Worm (Caenorhabditis elegans) whole organism, L2 larva: ENCODE measurements around the gene twk-9.

ENCODE experiments used
- C34F6.9 ChIP-seq: fragments of 150-350 bp; optimal IDR thresholded peaks from 2 replicates; lab custom pipeline; 2014; ENCODE audit warnings: missing biosample characterization, missing genetic modification characterization
- F13H6.1 ChIP-seq: sonication (generic microtip); optimal IDR thresholded peaks from 2 replicates; lab custom pipeline; 2016; ENCODE audit warnings: missing genetic modification characterization, missing compliant biosample characterization
- R02D3.7 ChIP-seq: fragments of 150-350 bp; optimal IDR thresholded peaks from 2 replicates; lab custom pipeline; 2014; ENCODE audit warnings: missing biosample characterization, missing genetic modification characterization
- Y55F3AM.14 ChIP-seq: fragments of 200-800 bp; sonication (Bioruptor generic); optimal IDR thresholded peaks from 2 replicates; lab custom pipeline; 2018; ENCODE audit warnings: mild to moderate bottlenecking, missing genetic modification characterization, missing compliant biosample characterization
- ZK546.5 ChIP-seq: sonication (generic microtip); optimal IDR thresholded peaks from 2 replicates; lab custom pipeline; 2017; ENCODE audit warnings: missing biosample characterization, missing genetic modification characterization
- alr-1 ChIP-seq: fragments of 150-350 bp; optimal IDR thresholded peaks from 2 replicates; lab custom pipeline; 2014; ENCODE audit warnings: missing biosample characterization, missing genetic modification characterization
- aly-2 ChIP-seq: fragments of 150-350 bp; optimal IDR thresholded peaks from 2 replicates; lab custom pipeline; 2014; ENCODE audit warnings: missing biosample characterization, missing genetic modification characterization
- ama-1 ChIP-seq: fragments of 150-350 bp; optimal IDR thresholded peaks from 2 replicates; lab custom pipeline; 2018; ENCODE audit warnings: inconsistent platforms
- blmp-1 ChIP-seq: sonication (generic microtip); optimal IDR thresholded peaks from 2 replicates; lab custom pipeline; 2017; ENCODE audit warnings: missing genetic modification characterization, mild to moderate bottlenecking, missing compliant biosample characterization, antibody characterized with exemption, moderate library complexity; ENCODE audit not compliant: insufficient read depth
- ceh-16 ChIP-seq: fragments of 150-350 bp; optimal IDR thresholded peaks from 2 replicates; lab custom pipeline; 2014; ENCODE audit warnings: missing biosample characterization, missing genetic modification characterization
- ceh-82 ChIP-seq: fragments of 150-350 bp; optimal IDR thresholded peaks from 2 replicates; lab custom pipeline; 2014; ENCODE audit warnings: missing biosample characterization, missing genetic modification characterization
- crh-2 ChIP-seq: sonication (generic microtip); optimal IDR thresholded peaks from 2 replicates; lab custom pipeline; 2017; ENCODE audit warnings: missing biosample characterization, missing genetic modification characterization
- dmd-4 ChIP-seq: sonication (generic microtip); optimal IDR thresholded peaks from 2 replicates; lab custom pipeline; 2017; ENCODE audit warnings: missing biosample characterization, missing genetic modification characterization
- egl-27 ChIP-seq: sonication (generic microtip); optimal IDR thresholded peaks from 3 replicates; lab custom pipeline; 2017; ENCODE audit warnings: missing biosample characterization, missing genetic modification reagents, missing genetic modification characterization
- elt-1 ChIP-seq: fragments of 150-350 bp; optimal IDR thresholded peaks from 2 replicates; lab custom pipeline; 2014; ENCODE audit warnings: missing biosample characterization, missing genetic modification characterization
- elt-3 ChIP-seq: sonication (generic microtip); optimal IDR thresholded peaks from 2 replicates; lab custom pipeline; 2017; ENCODE audit warnings: missing biosample characterization, missing genetic modification characterization
- fos-1 ChIP-seq: fragments of 150-350 bp; optimal IDR thresholded peaks from 2 replicates; lab custom pipeline; 2014; ENCODE audit warnings: missing biosample characterization, missing genetic modification characterization
- gmeb-1 ChIP-seq: fragments of 150-350 bp; optimal IDR thresholded peaks from 2 replicates; lab custom pipeline; 2014; ENCODE audit warnings: missing biosample characterization, missing genetic modification characterization
- lin-11 ChIP-seq: fragments of 150-350 bp; sonication (generic microtip); optimal IDR thresholded peaks from 2 replicates; lab custom pipeline; 2014; ENCODE audit warnings: missing biosample characterization, missing genetic modification characterization, inconsistent platforms, mixed read lengths
- lin-13 ChIP-seq: fragments of 150-350 bp; optimal IDR thresholded peaks from 2 replicates; lab custom pipeline; 2014; ENCODE audit warnings: missing biosample characterization, missing genetic modification reagents, missing genetic modification characterization
- lin-39 ChIP-seq: fragments of 150-350 bp; optimal IDR thresholded peaks from 2 replicates; lab custom pipeline; 2014; ENCODE audit warnings: missing biosample characterization, missing genetic modification reagents, missing genetic modification characterization
- lsy-2 ChIP-seq, 2 experiments: fragments of 150-350 bp in 1 of 2; sonication (generic microtip) in 1 of 2; optimal IDR thresholded peaks; 2 replicates each; lab custom pipeline; 2014 to 2017; ENCODE audit warnings: missing biosample characterization in 2 of 2, missing genetic modification characterization in 2 of 2
- mab-5 ChIP-seq: fragments of 150-350 bp; optimal IDR thresholded peaks from 2 replicates; lab custom pipeline; 2014; ENCODE audit warnings: missing biosample characterization, missing genetic modification characterization
- mbf-1 ChIP-seq: sonication (generic microtip); optimal IDR thresholded peaks from 2 replicates; lab custom pipeline; 2017; ENCODE audit warnings: missing biosample characterization, missing genetic modification characterization
- mdl-1 ChIP-seq, 2 experiments: fragments of 150-350 bp in 1 of 2; sonication (generic microtip) in 1 of 2; optimal IDR thresholded peaks; 2 replicates each; lab custom pipeline; 2017; ENCODE audit warnings: missing biosample characterization in 2 of 2, missing genetic modification characterization in 2 of 2
- nhr-10 ChIP-seq: sonication (generic microtip); optimal IDR thresholded peaks from 2 replicates; lab custom pipeline; 2017; ENCODE audit warnings: missing biosample characterization, missing genetic modification characterization
- nhr-11 ChIP-seq: fragments of 150-350 bp; optimal IDR thresholded peaks from 2 replicates; lab custom pipeline; 2014; ENCODE audit warnings: missing biosample characterization, missing genetic modification characterization
- nhr-12 ChIP-seq: fragments of 150-350 bp; optimal IDR thresholded peaks from 2 replicates; lab custom pipeline; 2014; ENCODE audit warnings: missing biosample characterization, missing genetic modification characterization
- nhr-129 ChIP-seq: fragments of 150-350 bp; optimal IDR thresholded peaks from 2 replicates; lab custom pipeline; 2014; ENCODE audit warnings: missing biosample characterization, missing genetic modification characterization
- nhr-21 ChIP-seq: fragments of 150-350 bp; optimal IDR thresholded peaks from 2 replicates; lab custom pipeline; 2014; ENCODE audit warnings: missing biosample characterization, missing genetic modification characterization
- nhr-23 ChIP-seq: fragments of 150-350 bp; optimal IDR thresholded peaks from 2 replicates; lab custom pipeline; 2014; ENCODE audit warnings: missing biosample characterization, missing genetic modification reagents, missing genetic modification characterization
- nhr-237 ChIP-seq: fragments of 150-350 bp; optimal IDR thresholded peaks from 2 replicates; lab custom pipeline; 2014; ENCODE audit warnings: missing biosample characterization, missing genetic modification characterization
- nhr-25 ChIP-seq: fragments of 150-350 bp; sonication (generic microtip); optimal IDR thresholded peaks from 3 replicates; lab custom pipeline; 2014; ENCODE audit warnings: missing biosample characterization, missing genetic modification characterization
- nhr-6 ChIP-seq: fragments of 150-350 bp; optimal IDR thresholded peaks from 2 replicates; lab custom pipeline; 2014; ENCODE audit warnings: missing biosample characterization, missing genetic modification characterization
- nhr-77 ChIP-seq: fragments of 150-350 bp; optimal IDR thresholded peaks from 2 replicates; lab custom pipeline; 2014; ENCODE audit warnings: missing biosample characterization, missing genetic modification characterization
- peb-1 ChIP-seq: fragments of 150-350 bp; optimal IDR thresholded peaks from 2 replicates; lab custom pipeline; 2014; ENCODE audit warnings: missing biosample characterization, missing genetic modification characterization
- sem-4 ChIP-seq: fragments of 150-350 bp; optimal IDR thresholded peaks from 2 replicates; lab custom pipeline; 2014; ENCODE audit warnings: missing biosample characterization, missing genetic modification reagents, missing genetic modification characterization
- skn-1 ChIP-seq: sonication (generic microtip); optimal IDR thresholded peaks from 2 replicates; lab custom pipeline; 2017; ENCODE audit warnings: missing biosample characterization, missing genetic modification characterization
- sma-3 ChIP-seq: sonication (generic microtip); optimal IDR thresholded peaks from 2 replicates; lab custom pipeline; 2016; ENCODE audit warnings: missing genetic modification reagents, missing genetic modification characterization, missing compliant biosample characterization
- sma-9 ChIP-seq, 2 experiments: fragments of 150-350 bp in 1 of 2; sonication (generic microtip) in 1 of 2; optimal IDR thresholded peaks; 2 replicates each; lab custom pipeline; 2014 to 2016; ENCODE audit warnings: missing genetic modification characterization in 2 of 2, mild to moderate bottlenecking in 1 of 2, missing biosample characterization in 1 of 2, missing compliant biosample characterization in 1 of 2, missing genetic modification reagents in 1 of 2, moderate library complexity in 1 of 2
- snpc-4 ChIP-seq: fragments of 150-350 bp; optimal IDR thresholded peaks from 2 replicates; lab custom pipeline; 2014; ENCODE audit warnings: missing biosample characterization, missing genetic modification characterization
- unc-39 ChIP-seq: fragments of 150-350 bp; optimal IDR thresholded peaks from 2 replicates; lab custom pipeline; 2014; ENCODE audit warnings: missing biosample characterization, missing genetic modification characterization
- unc-55 ChIP-seq: fragments of 150-350 bp; sonication (generic microtip); optimal IDR thresholded peaks from 3 replicates; lab custom pipeline; 2014; ENCODE audit warnings: missing biosample characterization, missing genetic modification reagents, missing genetic modification characterization
- unc-62 ChIP-seq: fragments of 150-350 bp; optimal IDR thresholded peaks from 2 replicates; lab custom pipeline; 2014; ENCODE audit warnings: missing biosample characterization, missing genetic modification reagents, missing genetic modification characterization
- zag-1 ChIP-seq: fragments of 150-350 bp; optimal IDR thresholded peaks from 2 replicates; lab custom pipeline; 2014; ENCODE audit warnings: missing biosample characterization, missing genetic modification characterization
- ztf-1 ChIP-seq: fragments of 200-800 bp; sonication (Bioruptor generic); conservative IDR thresholded peaks from 2 replicates; pipeline ENCODE4 v1.3.6; 2022; ENCODE audit warnings: missing genetic modification characterization, missing compliant biosample characterization
- ztf-11 ChIP-seq: sonication (generic microtip); optimal IDR thresholded peaks from 2 replicates; lab custom pipeline; 2017; ENCODE audit warnings: missing biosample characterization, missing genetic modification characterization
- ztf-4 ChIP-seq: fragments of 150-350 bp; optimal IDR thresholded peaks from 2 replicates; lab custom pipeline; 2014; ENCODE audit warnings: missing biosample characterization, missing genetic modification characterization

twk-9 gene

ce11 chrIV:9669969-9670368 lies 23.0 kb upstream of the twk-9 start (continued):
- TF ChIP-seq egl-27: peak; percentile 33

- no peak for TF ChIP-seq unc-62 (GFP tag; lab: Kevin White, UChicago)
- TF ChIP-seq F13H6.1 (tag; lab: Kevin White, UChicago): peak; percentile 92
- peak; percentile 89 for TF ChIP-seq nhr-129 (tag; lab: Kevin White, UChicago)
- no peak for TF ChIP-seq ztf-11 (tag; lab: Kevin White, UChicago)
- peak; percentile 97 for TF ChIP-seq sma-9 (GFP tag; optimal IDR thresholded peaks at IDR 0.05; lab: Kevin White, UChicago)
- TF ChIP-seq sma-9 (tag; optimal IDR thresholded peaks at IDR 0.05; lab: Kevin White, UChicago): no peak
- TF ChIP-seq mbf-1: no peak
- no peak for TF ChIP-seq nhr-12
- no peak for TF ChIP-seq ceh-16 (tag; lab: Kevin White, UChicago)
- peak; percentile 52 for TF ChIP-seq sma-3 (GFP tag; lab: Kevin White, UChicago)
- TF ChIP-seq peb-1 (tag; lab: Kevin White, UChicago): no peak
- peak; percentile 50 to 75 for TF ChIP-seq mdl-1 (tag; optimal IDR thresholded peaks at IDR 0.05; lab: Kevin White, UChicago)
- TF ChIP-seq ztf-1 (GFP tag; lab: Robert Waterston, UW): no peak
- TF ChIP-seq skn-1 (tag; lab: Kevin White, UChicago): no peak
- TF ChIP-seq ama-1 (lab: Kevin White, UChicago): no peak
- TF ChIP-seq aly-2: no peak
- peak; percentile 79 for TF ChIP-seq nhr-25 (tag; lab: Kevin White, UChicago)
- TF ChIP-seq lin-11 (tag; lab: Kevin White, UChicago): no peak
- TF ChIP-seq ztf-4 (tag; lab: Kevin White, UChicago): peak; percentile 45
- no peak for TF ChIP-seq alr-1 (tag; lab: Kevin White, UChicago)
- TF ChIP-seq elt-1 (tag; lab: Kevin White, UChicago): no peak
- no peak for TF ChIP-seq snpc-4 (tag; lab: Kevin White, UChicago)
- no peak for TF ChIP-seq unc-39
- TF ChIP-seq C34F6.9 (tag; lab: Kevin White, UChicago): peak; percentile 4
- TF ChIP-seq nhr-6 (tag; lab: Kevin White, UChicago): peak; percentile 49
- TF ChIP-seq ceh-82 (tag; lab: Kevin White, UChicago): no peak
- TF ChIP-seq nhr-21 (tag; lab: Kevin White, UChicago): no peak
- TF ChIP-seq lin-39 (tag; lab: Kevin White, UChicago): no peak
- TF ChIP-seq egl-27: peak; percentile 37
- TF ChIP-seq Y55F3AM.14 (GFP tag; lab: Kevin White, UChicago): no peak
- TF ChIP-seq dmd-4: no peak
- no peak for TF ChIP-seq ZK546.5 (tag; lab: Kevin White, UChicago)
- peak; percentile 49 for TF ChIP-seq blmp-1
- TF ChIP-seq elt-3 (tag; lab: Kevin White, UChicago): no peak
- peak; percentile 45 for TF ChIP-seq gmeb-1 (tag; lab: Kevin White, UChicago)
- TF ChIP-seq nhr-11 (tag; lab: Kevin White, UChicago): no peak
- TF ChIP-seq unc-55 (GFP tag; lab: Kevin White, UChicago): no peak
- TF ChIP-seq fos-1 (tag; lab: Kevin White, UChicago): peak; percentile 58
- TF ChIP-seq nhr-77 (tag; lab: Kevin White, UChicago): no peak
- peak; percentile 24 for TF ChIP-seq sem-4
- TF ChIP-seq lin-13 (GFP tag; lab: Kevin White, UChicago): peak; percentile 24
- TF ChIP-seq crh-2: peak; percentile 94
- no peak for TF ChIP-seq nhr-23 (tag; lab: Kevin White, UChicago)
- no peak for TF ChIP-seq R02D3.7 (tag; lab: Kevin White, UChicago)
- no peak for TF ChIP-seq mab-5 (tag; lab: Kevin White, UChicago)
- TF ChIP-seq nhr-237 (tag; lab: Kevin White, UChicago): no peak
- TF ChIP-seq nhr-10 (tag; lab: Kevin White, UChicago): no peak
- peak in 1 of 2 experiments; percentile 53 for TF ChIP-seq lsy-2 (tag; optimal IDR thresholded peaks at IDR 0.05; lab: Kevin White, UChicago)
- TF ChIP-seq zag-1 (tag; lab: Kevin White, UChicago): no peak
Measured at ce11 chrIV:9671001-9671652, 21.8 kb upstream of the twk-9 start.
